Fruit fly (Drosophila melanogaster) whole organism, embryonic: ENCODE data around the gene CG33287.

ENCODE experiments used
- ATbp ChIP-seq: fragments of 200-800 bp; sonication (Bioruptor generic); optimal IDR thresholded peaks from 2 replicates; lab custom pipeline; 2017; ENCODE audit warnings: missing biosample characterization, mild to moderate bottlenecking, missing genetic modification characterization, missing genetic modification reagents
- Ada2b ChIP-seq: fragments of 200-800 bp; sonication (Bioruptor generic); IDR thresholded peaks from 2 replicates; pipeline ENCODE4 v1.3.6; 2022; ENCODE audit warnings: missing biosample characterization, missing genetic modification characterization
- Atf6 ChIP-seq: fragments of 200-800 bp; sonication (Bioruptor generic); IDR thresholded peaks from 2 replicates; pipeline ENCODE4 v1.3.6; 2022; ENCODE audit warnings: missing biosample characterization, missing genetic modification characterization
- Bdp1 ChIP-seq: fragments of 200-800 bp; sonication (Bioruptor generic); optimal IDR thresholded peaks from 3 replicates; lab custom pipeline; 2016; ENCODE audit warnings: missing biosample characterization, missing genetic modification characterization
- CG1024 ChIP-seq: fragments of 200-800 bp; sonication (Bioruptor generic); IDR thresholded peaks from 2 replicates; pipeline ENCODE4 v1.3.6; 2022; ENCODE audit warnings: missing biosample characterization, missing genetic modification characterization
- CG10431 ChIP-seq: fragments of 200-800 bp; sonication (Bioruptor generic); optimal IDR thresholded peaks from 3 replicates; lab custom pipeline; 2018; ENCODE audit warnings: missing biosample characterization, mild to moderate bottlenecking, missing genetic modification characterization
- CG1233 ChIP-seq: fragments of 200-800 bp; sonication (Bioruptor generic); optimal IDR thresholded peaks from 4 replicates; lab custom pipeline; 2018; ENCODE audit warnings: missing biosample characterization, mild to moderate bottlenecking, missing genetic modification characterization
- CG15696 ChIP-seq: fragments of 200-800 bp; sonication (Bioruptor generic); optimal IDR thresholded peaks from 2 replicates; lab custom pipeline; 2019; ENCODE audit warnings: missing biosample characterization, mild to moderate bottlenecking, missing genetic modification characterization, moderate library complexity
- CG1603 ChIP-seq: fragments of 200-800 bp; sonication (Bioruptor generic); optimal IDR thresholded peaks from 2 replicates; lab custom pipeline; 2019; ENCODE audit warnings: missing biosample characterization, mild to moderate bottlenecking, missing genetic modification characterization, moderate library complexity
- CG2202 ChIP-seq: fragments of 200-800 bp; sonication (Bioruptor generic); optimal IDR thresholded peaks from 2 replicates; lab custom pipeline; 2018; ENCODE audit warnings: missing biosample characterization, mild to moderate bottlenecking, missing genetic modification characterization
- CG31365 ChIP-seq: fragments of 200-800 bp; sonication (Bioruptor generic); optimal IDR thresholded peaks from 2 replicates; lab custom pipeline; 2018; ENCODE audit warnings: missing biosample characterization, mild to moderate bottlenecking, missing genetic modification characterization
- CG3407 ChIP-seq: fragments of 200-800 bp; sonication (Bioruptor generic); optimal IDR thresholded peaks from 2 replicates; lab custom pipeline; 2018; ENCODE audit warnings: missing biosample characterization, mild to moderate bottlenecking, missing genetic modification characterization
- CG4282 ChIP-seq: fragments of 200-800 bp; sonication (Bioruptor generic); optimal IDR thresholded peaks from 2 replicates; lab custom pipeline; 2016; ENCODE audit warnings: missing biosample characterization, missing genetic modification characterization
- CG4404 ChIP-seq: fragments of 200-800 bp; sonication (Bioruptor generic); IDR thresholded peaks from 2 replicates; pipeline ENCODE4 v1.3.6; 2022; ENCODE audit warnings: missing biosample characterization, missing genetic modification characterization
- CG6175 ChIP-seq: fragments of 200-800 bp; sonication (Bioruptor generic); IDR thresholded peaks from 3 replicates; pipeline ENCODE4 v1.3.6; 2022; ENCODE audit warnings: missing biosample characterization, missing genetic modification characterization
- D ChIP-seq, 2 experiments: fragments of 200-800 bp in 1 of 2; fragments of >200 bp in 1 of 2; sonication (Bioruptor generic) in 1 of 2; optimal IDR thresholded peaks; 2 replicates in 1 of 2; 3 replicates in 1 of 2; lab custom pipeline; 2017; ENCODE audit warnings: mild to moderate bottlenecking in 1 of 2, missing biosample characterization in 1 of 2, missing genetic modification characterization in 1 of 2, missing genetic modification reagents in 1 of 2
- Dfd ChIP-seq, 2 experiments: fragments of >200 bp; optimal IDR thresholded peaks; 2 replicates each; lab custom pipeline; 2017; ENCODE audit warnings: missing biosample characterization in 2 of 2, missing genetic modification characterization in 2 of 2
- Doc3 ChIP-seq: fragments of 200-800 bp; sonication (Bioruptor generic); IDR thresholded peaks from 3 replicates; pipeline ENCODE4 v1.3.6; 2022; ENCODE audit warnings: missing biosample characterization, missing genetic modification characterization; ENCODE audit not compliant: partially characterized antibody
- Dp ChIP-seq: fragments of 200-800 bp; sonication (Bioruptor generic); optimal IDR thresholded peaks from 2 replicates; lab custom pipeline; 2018; ENCODE audit warnings: missing biosample characterization, mild to moderate bottlenecking, missing genetic modification characterization, moderate library complexity
- H15 ChIP-seq: fragments of 200-800 bp; sonication (Bioruptor generic); IDR thresholded peaks from 3 replicates; pipeline ENCODE4 v1.3.6; 2022; ENCODE audit warnings: missing biosample characterization, missing genetic modification characterization
- HLH4C ChIP-seq: fragments of 200-800 bp; sonication (Bioruptor generic); IDR thresholded peaks from 3 replicates; pipeline ENCODE4 v1.3.6; 2022; ENCODE audit warnings: missing biosample characterization, missing genetic modification characterization; ENCODE audit not compliant: partially characterized antibody
- Kr ChIP-seq: fragments of 200-800 bp; sonication (Bioruptor generic); optimal IDR thresholded peaks from 2 replicates; lab custom pipeline; 2017; ENCODE audit warnings: missing biosample characterization, mild to moderate bottlenecking, missing genetic modification characterization
- MESR4 ChIP-seq: fragments of 200-800 bp; sonication (Bioruptor generic); optimal IDR thresholded peaks from 2 replicates; lab custom pipeline; 2018; ENCODE audit warnings: missing biosample characterization, mild to moderate bottlenecking, missing genetic modification characterization, moderate library complexity
- NC2α ChIP-seq: fragments of 200-800 bp; sonication (Bioruptor generic); optimal IDR thresholded peaks from 2 replicates; lab custom pipeline; 2016; ENCODE audit warnings: missing biosample characterization, missing genetic modification characterization
- Pdp1 ChIP-seq, 2 experiments: fragments of 200-800 bp; sonication (Bioruptor generic); optimal IDR thresholded peaks; 3 replicates each; lab custom pipeline; 2016; ENCODE audit warnings: missing biosample characterization in 2 of 2, missing genetic modification characterization in 2 of 2, mild to moderate bottlenecking in 1 of 2, moderate library complexity in 1 of 2
- Ptx1 ChIP-seq: fragments of 200-800 bp; sonication (Bioruptor generic); IDR thresholded peaks from 2 replicates; pipeline ENCODE4 v1.3.6; 2022; ENCODE audit warnings: missing biosample characterization, missing genetic modification characterization
- Spps ChIP-seq: fragments of 200-800 bp; sonication (Bioruptor generic); optimal IDR thresholded peaks from 2 replicates; lab custom pipeline; 2018; ENCODE audit warnings: missing biosample characterization, mild to moderate bottlenecking, missing genetic modification characterization
- Usf ChIP-seq: fragments of 200-800 bp; sonication (Bioruptor generic); optimal IDR thresholded peaks from 2 replicates; lab custom pipeline; 2017; ENCODE audit warnings: missing genotype, missing biosample characterization, missing genetic modification characterization
- cg ChIP-seq: fragments of 200-800 bp; sonication (Bioruptor generic); optimal IDR thresholded peaks from 3 replicates; lab custom pipeline; 2019; ENCODE audit warnings: missing biosample characterization, mild to moderate bottlenecking, missing genetic modification characterization, moderate library complexity
- ci ChIP-seq: fragments of 200-800 bp; sonication (Bioruptor generic); IDR thresholded peaks from 3 replicates; pipeline ENCODE4 v1.3.6; 2022; ENCODE audit warnings: missing biosample characterization, missing genetic modification characterization
- fd96Cb ChIP-seq: fragments of 200-800 bp; sonication (Bioruptor generic); optimal IDR thresholded peaks from 2 replicates; lab custom pipeline; 2018; ENCODE audit warnings: missing biosample characterization, mild to moderate bottlenecking, missing genetic modification characterization, moderate library complexity
- gce ChIP-seq: fragments of 200-800 bp; sonication (Bioruptor generic); IDR thresholded peaks from 3 replicates; pipeline ENCODE4 v1.3.6; 2022; ENCODE audit warnings: missing biosample characterization, missing genetic modification characterization
- hb ChIP-seq: fragments of 200-800 bp; sonication (Bioruptor generic); IDR thresholded peaks from 3 replicates; pipeline ENCODE4 v1.3.6; 2022; ENCODE audit warnings: missing biosample characterization, missing genetic modification characterization; ENCODE audit not compliant: partially characterized antibody
- hbn ChIP-seq: fragments of 200-800 bp; sonication (Bioruptor generic); IDR thresholded peaks from 2 replicates; pipeline ENCODE4 v1.3.6; 2022; ENCODE audit warnings: missing biosample characterization, missing genetic modification characterization; ENCODE audit not compliant: partially characterized antibody
- jumu ChIP-seq: fragments of 200-800 bp; sonication (Bioruptor generic); optimal IDR thresholded peaks from 3 replicates; lab custom pipeline; 2016; ENCODE audit warnings: missing biosample characterization, missing genetic modification characterization
- kay ChIP-seq: fragments of 200-800 bp; sonication (Bioruptor generic); optimal IDR thresholded peaks from 2 replicates; lab custom pipeline; 2016; ENCODE audit warnings: missing biosample characterization, missing genetic modification characterization
- kni ChIP-seq: fragments of 200-800 bp; sonication (Bioruptor generic); optimal IDR thresholded peaks from 3 replicates; lab custom pipeline; 2017; ENCODE audit warnings: mild to moderate bottlenecking, missing biosample characterization, missing genetic modification reagents, missing genetic modification characterization
- oc ChIP-seq: fragments of 200-800 bp; sonication (Bioruptor generic); optimal IDR thresholded peaks from 2 replicates; lab custom pipeline; 2018; ENCODE audit warnings: missing biosample characterization, mild to moderate bottlenecking, missing genetic modification characterization, moderate library complexity
- pita ChIP-seq: fragments of 200-800 bp; sonication (Bioruptor generic); optimal IDR thresholded peaks from 2 replicates; lab custom pipeline; 2017; ENCODE audit warnings: missing biosample characterization, mild to moderate bottlenecking, missing genetic modification characterization
- prd ChIP-seq, 3 experiments: fragments of >200 bp in 2 of 3; fragments of 200-800 bp in 1 of 3; sonication (Bioruptor generic) in 1 of 3; optimal IDR thresholded peaks in 2 of 3; IDR thresholded peaks in 1 of 3; 2 replicates in 2 of 3; 3 replicates in 1 of 3; pipeline versions ENCODE4 v1.3.6 to Lab custom; 2017 to 2022; ENCODE audit warnings: missing biosample characterization in 1 of 3, missing genetic modification characterization in 1 of 3
- sc ChIP-seq, 3 experiments: fragments of >200 bp in 2 of 3; fragments of 200-800 bp in 1 of 3; sonication (Bioruptor generic) in 1 of 3; optimal IDR thresholded peaks; 2 replicates in 2 of 3; 3 replicates in 1 of 3; lab custom pipeline; 2017; ENCODE audit warnings: mild to moderate bottlenecking in 1 of 3, missing biosample characterization in 1 of 3, missing genetic modification characterization in 1 of 3, missing genetic modification reagents in 1 of 3
- sd ChIP-seq: fragments of 200-800 bp; sonication (Bioruptor generic); optimal IDR thresholded peaks from 3 replicates; lab custom pipeline; 2018; ENCODE audit warnings: missing biosample characterization, mild to moderate bottlenecking, missing genetic modification characterization, moderate library complexity
- ttk ChIP-seq: fragments of 200-800 bp; sonication (Bioruptor generic); IDR thresholded peaks from 2 replicates; pipeline ENCODE4 v2.1.2; 2022; ENCODE audit warnings: missing biosample characterization, missing genetic modification characterization
- twi ChIP-seq: fragments of 200-800 bp; optimal IDR thresholded peaks from 2 replicates; lab custom pipeline; 2019; ENCODE audit warnings: missing biosample characterization, mild to moderate bottlenecking, missing genetic modification characterization, moderate library complexity
- vvl ChIP-seq: fragments of 200-800 bp; sonication (Bioruptor generic); IDR thresholded peaks from 2 replicates; pipeline ENCODE4 v1.3.6; 2022; ENCODE audit warnings: missing biosample characterization, missing genetic modification characterization
- wor ChIP-seq: fragments of 200-800 bp; sonication (Bioruptor generic); IDR thresholded peaks from 2 replicates; pipeline ENCODE4 v1.3.6; 2022; ENCODE audit warnings: missing biosample characterization, missing genetic modification characterization
- yki ChIP-seq: fragments of >200 bp; optimal IDR thresholded peaks from 3 replicates; lab custom pipeline; 2018
- zen ChIP-seq: fragments of 200-800 bp; sonication (Bioruptor generic); optimal IDR thresholded peaks from 3 replicates; lab custom pipeline; 2018; ENCODE audit warnings: missing biosample characterization, mild to moderate bottlenecking, missing genetic modification characterization, moderate library complexity

The CG33287 gene

DNA sequence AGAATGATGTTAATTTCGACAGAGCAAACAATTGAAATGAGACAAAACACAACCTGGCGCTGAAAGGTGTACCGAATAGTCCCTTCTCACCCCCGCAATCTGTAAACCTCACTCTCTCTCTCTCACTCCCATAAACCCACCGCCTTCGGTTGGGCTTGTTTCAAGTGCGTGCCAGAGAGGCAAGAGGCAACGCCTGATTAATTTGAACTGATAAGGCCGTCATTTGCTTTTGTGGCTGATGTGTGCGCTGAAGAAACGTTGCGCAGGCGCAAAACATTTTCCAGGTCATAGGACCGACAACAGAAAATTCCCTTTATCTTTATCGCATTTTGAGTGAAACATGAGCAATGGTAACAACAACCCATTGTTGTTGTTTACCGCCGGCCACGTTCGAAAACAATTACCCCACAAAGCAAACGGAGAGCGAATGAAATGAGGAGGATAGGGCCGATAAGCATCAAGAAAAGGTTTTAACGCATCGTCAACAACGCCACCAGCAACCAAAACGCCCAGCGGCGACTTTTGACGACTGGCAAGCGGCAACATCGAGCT is 48.1 kb downstream of the CG33287 start (continued):
- TF ChIP-seq CG1603 (peak; percentile 17), Spps (tag; lab: Kevin White, UChicago) (no peak), pita (GFP tag; lab: Kevin White, UChicago) (no peak), hbn (GFP tag; lab: Robert Waterston, UW) (no peak), HLH4C (GFP tag; lab: Robert Waterston, UW) (no peak), fd96Cb (tag; lab: Kevin White, UChicago) (no peak), sc (optimal IDR thresholded peaks at IDR 0.05; lab: Kevin White, UChicago) (no peak), sc (GFP tag; optimal IDR thresholded peaks at IDR 0.05; lab: Kevin White, UChicago) (peak; percentile 31), CG15696 (tag; lab: Kevin White, UChicago) (peak; percentile 67), Ada2b (no peak), cg (GFP tag; lab: Kevin White, UChicago) (no peak), Kr (peak; percentile 90), ATbp (GFP tag; lab: Kevin White, UChicago) (peak; percentile 28), NC2α (GFP tag; lab: Kevin White, UChicago) (no peak), Usf (no peak), zen (peak; percentile 47), yki (lab: Kevin White, UChicago) (no peak), CG6175 (0 out of 3 replicates have a peak, but pooled peaks have one; percentile 12), Doc3 (GFP tag; lab: Robert Waterston, UW) (no peak), gce (GFP tag; lab: Robert Waterston, UW) (no peak), Atf6 (GFP tag; lab: Robert Waterston, UW) (0 out of 2 replicates have a peak, but pooled peaks have one; percentile 19), D (optimal IDR thresholded peaks at IDR 0.05; lab: Kevin White, UChicago) (peak; percentile 38), D (GFP tag; optimal IDR thresholded peaks at IDR 0.05; lab: Kevin White, UChicago) (peak; percentile 23), jumu (GFP tag; lab: Kevin White, UChicago) (no peak), sd (peak; percentile 63), MESR4 (GFP tag; lab: Kevin White, UChicago) (no peak), wor (GFP tag; lab: Robert Waterston, UW) (no peak), kay (no peak), Pdp1 (GFP tag; optimal IDR thresholded peaks at IDR 0.05; lab: Kevin White, UChicago) (peak in 1 of 2 experiments; percentile 30), twi (tag; lab: Kevin White, UChicago) (peak; percentile 38), Bdp1 (no peak), vvl (GFP tag; lab: Robert Waterston, UW) (peak; percentile 44; the same call in 1 of the 2 replicates), kni (GFP tag; lab: Kevin White, UChicago) (peak; percentile 92), CG10431 (GFP tag; lab: Kevin White, UChicago) (no peak), H15 (0 out of 3 replicates have a peak, but pooled peaks have one; percentile 8), hb (GFP tag; lab: Robert Waterston, UW) (no peak), CG31365 (tag; lab: Kevin White, UChicago) (no peak), Ptx1 (GFP tag; lab: Robert Waterston, UW) (no peak), Dfd (GFP tag; optimal IDR thresholded peaks at IDR 0.05; lab: Kevin White, UChicago) (no peak), ci (GFP tag; lab: Robert Waterston, UW) (peak; percentile 75; the same call in 2 of the 3 replicates), CG4404 (GFP tag; lab: Robert Waterston, UW) (no peak), ttk (GFP tag; lab: Robert Waterston, UW) (no peak), CG4282 (GFP tag; lab: Kevin White, UChicago) (peak; percentile 7), prd (optimal IDR thresholded peaks at IDR 0.05; lab: Kevin White, UChicago) (no peak), prd (GFP tag; IDR thresholded peaks at IDR 0.05; lab: Robert Waterston, UW) (peak; percentile 44; the same call in 2 of the 3 replicates), CG2202 (tag; lab: Kevin White, UChicago) (peak; percentile 39), CG1233 (GFP tag; lab: Kevin White, UChicago) (peak; percentile 37), CG1024 (GFP tag; lab: Robert Waterston, UW) (no peak), Dp (GFP tag; lab: Kevin White, UChicago) (no peak), oc (tag; lab: Kevin White, UChicago) (peak; percentile 54), CG3407 (peak; percentile 23)
